Fruit fly (Drosophila melanogaster): ENCODE data around the gene CheB38a.

Gene CheB38a

DNA sequence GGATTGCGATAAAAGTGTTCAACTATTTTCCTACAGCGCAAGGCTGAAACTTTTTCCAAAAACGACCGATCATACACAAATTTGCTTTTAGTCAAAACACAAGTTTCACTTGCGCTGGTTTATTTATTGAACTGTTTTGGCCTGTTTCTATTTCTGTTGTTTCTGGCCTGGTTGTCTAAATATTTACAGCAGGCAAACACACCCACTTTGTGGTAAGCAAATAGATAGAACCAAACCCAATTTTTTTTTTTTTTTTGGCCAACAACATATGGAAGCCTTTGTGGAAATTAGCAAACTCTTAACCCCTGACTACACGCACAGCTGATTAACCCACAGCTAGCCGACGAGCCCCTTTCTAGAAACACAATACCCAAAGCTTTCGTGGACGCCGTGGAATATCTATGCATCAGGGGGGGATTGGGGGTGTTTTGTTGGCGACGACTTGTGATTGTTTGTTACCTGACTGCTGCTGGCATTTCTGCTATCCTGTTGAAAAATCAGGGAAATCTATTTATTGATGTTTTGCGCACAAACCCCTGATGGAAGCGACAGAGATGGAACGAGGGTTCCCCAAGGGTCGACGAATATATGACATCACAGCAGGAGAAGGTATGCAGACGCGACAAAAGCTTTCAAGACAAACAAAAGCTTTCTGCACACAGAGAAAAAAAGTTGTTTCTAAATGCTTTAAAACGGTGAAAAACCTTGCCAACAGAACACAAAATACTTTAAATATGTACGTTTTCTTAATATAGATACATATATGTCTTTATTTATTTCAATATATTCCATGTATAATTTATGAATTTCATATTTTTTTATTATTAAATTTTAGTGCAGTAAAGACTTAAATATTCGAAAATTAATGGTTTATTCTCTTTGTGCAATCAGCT, 10.5 kb downstream of the CheB38a start (continued):
- 0 out of 2 replicates have a peak, but pooled peaks have one; percentile 36 for TF ChIP-seq Oaz (GFP tag; IDR thresholded peaks at IDR 0.05)
- TF ChIP-seq p53 (GFP tag; optimal IDR thresholded peaks at IDR 0.05), result no peak
- peak; percentile 30 for TF ChIP-seq NK7.1 (GFP tag; optimal IDR thresholded peaks at IDR 0.05)
- peak; percentile 70 for TF ChIP-seq CG11504 (tag; optimal IDR thresholded peaks at IDR 0.05)
- peak; percentile 56 for TF ChIP-seq crc (GFP tag; optimal IDR thresholded peaks at IDR 0.05)
- no peak for TF ChIP-seq pita (GFP tag; optimal IDR thresholded peaks at IDR 0.05)
- no peak for TF ChIP-seq gt (GFP tag; IDR thresholded peaks at IDR 0.05)
- TF ChIP-seq CG12942 (GFP tag; optimal IDR thresholded peaks at IDR 0.05), result no peak
- TF ChIP-seq CG1647 (GFP tag; optimal IDR thresholded peaks at IDR 0.05), result no peak
- TF ChIP-seq pnt (GFP tag; optimal IDR thresholded peaks at IDR 0.05), result no peak
- TF ChIP-seq jing (GFP tag; optimal IDR thresholded peaks at IDR 0.05), result no peak
- TF ChIP-seq Mrtf (GFP tag; IDR thresholded peaks at IDR 0.05), result no peak
- no peak for TF ChIP-seq mld (GFP tag; IDR thresholded peaks at IDR 0.05; ENCODE audit: partially characterized antibody)
- TF ChIP-seq Chrac-16 (GFP tag; optimal IDR thresholded peaks at IDR 0.05), result no peak
- TF ChIP-seq Abd-B (GFP tag; optimal IDR thresholded peaks at IDR 0.05), result no peak
- TF ChIP-seq luna (GFP tag; optimal IDR thresholded peaks at IDR 0.05), result no peak
- TF ChIP-seq Nf-YC (tag; optimal IDR thresholded peaks at IDR 0.05), result peak; percentile 50
- TF ChIP-seq org-1 (GFP tag; optimal IDR thresholded peaks at IDR 0.05), result peak; percentile 22
- no peak for TF ChIP-seq CG3163 (GFP tag; optimal IDR thresholded peaks at IDR 0.05)
- TF ChIP-seq MBD-R2 (GFP tag; IDR thresholded peaks at IDR 0.05), result peak; percentile 18; the same call in 1 of the 2 replicates
- no peak for TF ChIP-seq Antp (GFP tag; optimal IDR thresholded peaks at IDR 0.05)
- TF ChIP-seq Hr39 (optimal IDR thresholded peaks at IDR 0.05), result no peak
- TF ChIP-seq CG2678 (tag; optimal IDR thresholded peaks at IDR 0.05), result peak; percentile 75
- TF ChIP-seq cad (GFP tag; optimal IDR thresholded peaks at IDR 0.05), result no peak
- TF ChIP-seq Doc2 (GFP tag; IDR thresholded peaks at IDR 0.05), result no peak
- no peak for TF ChIP-seq klu (GFP tag; IDR thresholded peaks at IDR 0.05)
- TF ChIP-seq CG14050 (GFP tag; IDR thresholded peaks at IDR 0.05), result no peak
- peak; percentile 56; the same call in 1 of the 2 replicates for TF ChIP-seq CG6689 (GFP tag; IDR thresholded peaks at IDR 0.05)
- TF ChIP-seq CG9215 (GFP tag; IDR thresholded peaks at IDR 0.05), result peak; percentile 36; the same call in 1 of the 2 replicates
- TF ChIP-seq vfl (GFP tag; optimal IDR thresholded peaks at IDR 0.05), result no peak
- no peak for TF ChIP-seq CG12769 (tag; optimal IDR thresholded peaks at IDR 0.05)
- TF ChIP-seq eve (GFP tag; optimal IDR thresholded peaks at IDR 0.05), result peak in 1 of 2 experiments; percentile 80
- TF ChIP-seq run (tag; optimal IDR thresholded peaks at IDR 0.05), result no peak
- no peak for TF ChIP-seq sens-2 (GFP tag; IDR thresholded peaks at IDR 0.05)
- peak; percentile 6 to 68 for TF ChIP-seq Hr51 (GFP tag; optimal IDR thresholded peaks at IDR 0.05)
- TF ChIP-seq CG2712 (tag; optimal IDR thresholded peaks at IDR 0.05), result peak; percentile 56
- 0 out of 3 replicates have a peak, but pooled peaks have one; percentile 51 for TF ChIP-seq CG2199 (GFP tag; IDR thresholded peaks at IDR 0.05)
- no peak for TF ChIP-seq ftz-f1 (GFP tag; optimal IDR thresholded peaks at IDR 0.05)
- TF ChIP-seq Xrp1 (GFP tag; IDR thresholded peaks at IDR 0.05), result peak; percentile 69
- TF ChIP-seq shn (GFP tag; optimal IDR thresholded peaks at IDR 0.05), result no peak
- no peak for TF ChIP-seq crp (GFP tag; optimal IDR thresholded peaks at IDR 0.05)
- TF ChIP-seq chif (GFP tag; optimal IDR thresholded peaks at IDR 0.05), result peak in 1 of 2 experiments; percentile 3
- no peak for TF ChIP-seq CG1529 (GFP tag; optimal IDR thresholded peaks at IDR 0.05)
- TF ChIP-seq Aef1 (GFP tag; IDR thresholded peaks at IDR 0.05), result peak; percentile 25; the same call in 1 of the 3 replicates
- peak; percentile 36 for TF ChIP-seq CG12219 (GFP tag; optimal IDR thresholded peaks at IDR 0.05)
- no peak for TF ChIP-seq CG7357 (GFP tag; IDR thresholded peaks at IDR 0.05)
- peak; percentile 17 for TF ChIP-seq CG1792 (GFP tag; optimal IDR thresholded peaks at IDR 0.05)
- TF ChIP-seq twi (tag; optimal IDR thresholded peaks at IDR 0.05), result no peak
- TF ChIP-seq hbn (GFP tag; IDR thresholded peaks at IDR 0.05; ENCODE audit: partially characterized antibody), result no peak
- TF ChIP-seq CG31365 (tag; optimal IDR thresholded peaks at IDR 0.05), result peak; percentile 43

Measured in whole organism, embryonic.